Fruit fly (Drosophila melanogaster): ENCODE measurements around the gene Saysd1.

DNA sequence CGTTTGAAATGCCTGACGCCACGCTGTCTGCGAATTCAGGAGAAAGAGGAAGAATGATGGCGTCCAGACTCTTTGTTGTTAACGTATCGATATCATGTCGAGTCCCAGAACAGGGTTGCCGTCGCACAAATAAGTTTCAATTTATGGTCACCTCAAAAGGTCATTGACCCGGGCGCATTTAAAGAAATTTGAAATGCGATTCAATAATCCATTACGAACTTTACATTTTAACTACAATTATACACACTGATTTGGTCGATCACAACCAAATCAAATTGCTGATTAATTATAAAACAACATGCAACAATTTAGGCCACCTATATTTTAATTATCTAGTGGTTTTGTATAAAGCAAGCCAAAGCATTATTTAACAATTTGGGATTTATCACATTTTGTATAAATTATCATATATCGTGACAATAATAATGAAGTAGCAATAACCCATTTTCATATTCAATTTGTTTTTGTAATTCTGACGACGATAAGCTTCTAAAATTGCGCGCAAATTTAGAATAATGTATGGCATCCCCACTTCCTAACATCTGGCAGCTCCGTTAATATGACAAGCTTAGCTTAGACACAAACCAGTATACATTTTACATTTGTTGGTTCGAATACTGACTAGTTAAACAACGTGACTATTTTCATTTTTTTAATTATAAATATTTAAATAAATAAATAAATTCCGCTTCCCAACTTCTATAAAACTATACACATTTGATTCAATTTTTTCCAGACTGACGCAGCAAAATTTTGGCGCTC is 30.2 kb upstream of the Saysd1 start, which contains the start of gene bam:
- TF ChIP-seq CG33017 (tag; optimal IDR thresholded peaks at IDR 0.05) (no peak), kay (GFP tag; ENCODE audit: borderline replicate concordance) (peak; percentile 71), pad (GFP tag; optimal IDR thresholded peaks at IDR 0.05) (no peak)
